Fruit fly (Drosophila melanogaster) whole organism, embryonic: ENCODE measurements around the gene Npc2f.

Experiments
- CG10147 ChIP-seq: fragments of 200-800 bp; sonication (Bioruptor generic); optimal IDR thresholded peaks from 2 replicates; lab custom pipeline; 2019; ENCODE audit warnings: missing biosample characterization, mild to moderate bottlenecking, missing genetic modification characterization, moderate library complexity
- CG10565 ChIP-seq: fragments of 200-800 bp; sonication (Bioruptor generic); optimal IDR thresholded peaks from 3 replicates; lab custom pipeline; 2016; ENCODE audit warnings: missing biosample characterization, mild to moderate bottlenecking, missing genetic modification characterization
- CG11695 ChIP-seq: fragments of 200-800 bp; sonication (Bioruptor generic); IDR thresholded peaks from 3 replicates; pipeline ENCODE4 v1.3.6; 2022; ENCODE audit warnings: missing biosample characterization, missing genetic modification characterization
- CG12744 ChIP-seq: fragments of 200-800 bp; sonication (Bioruptor generic); optimal IDR thresholded peaks from 2 replicates; lab custom pipeline; 2016; ENCODE audit warnings: missing biosample characterization, missing genetic modification characterization
- CG13424 ChIP-seq: fragments of 200-800 bp; sonication (Bioruptor generic); optimal IDR thresholded peaks from 2 replicates; lab custom pipeline; 2019; ENCODE audit warnings: missing biosample characterization, mild to moderate bottlenecking, missing genetic modification characterization, moderate library complexity
- CG14667 ChIP-seq: fragments of 200-800 bp; sonication (Bioruptor generic); IDR thresholded peaks from 2 replicates; pipeline ENCODE4 v1.3.6; 2022; ENCODE audit warnings: missing biosample characterization, missing genetic modification characterization
- CG14710 ChIP-seq: fragments of 200-800 bp; sonication (Bioruptor generic); optimal IDR thresholded peaks from 3 replicates; lab custom pipeline; 2019; ENCODE audit warnings: missing biosample characterization, mild to moderate bottlenecking, missing genetic modification characterization, moderate library complexity
- CG14860 ChIP-seq: fragments of 200-800 bp; sonication (Bioruptor generic); IDR thresholded peaks from 3 replicates; pipeline ENCODE4 v1.3.6; 2022; ENCODE audit warnings: missing biosample characterization, missing genetic modification characterization; ENCODE audit not compliant: partially characterized antibody
- CG16815 ChIP-seq: fragments of 200-800 bp; sonication (Bioruptor generic); optimal IDR thresholded peaks from 3 replicates; lab custom pipeline; 2017; ENCODE audit warnings: missing biosample characterization, mild to moderate bottlenecking, missing genetic modification characterization
- CG17361 ChIP-seq: fragments of 200-800 bp; sonication (Bioruptor generic); IDR thresholded peaks from 3 replicates; pipeline ENCODE4 v1.3.6; 2022; ENCODE audit warnings: missing biosample characterization, missing genetic modification characterization
- CG17612 ChIP-seq: fragments of 200-800 bp; sonication (Bioruptor generic); IDR thresholded peaks from 2 replicates; pipeline ENCODE4 v1.3.6; 2022; ENCODE audit warnings: missing biosample characterization, missing genetic modification characterization
- CG18476 ChIP-seq: fragments of 200-800 bp; sonication (Bioruptor generic); optimal IDR thresholded peaks from 2 replicates; lab custom pipeline; 2016; ENCODE audit warnings: missing biosample characterization, mild to moderate bottlenecking, missing genetic modification characterization
- CG34422 ChIP-seq: fragments of 200-800 bp; sonication (Bioruptor generic); IDR thresholded peaks from 3 replicates; pipeline ENCODE4 v1.3.6; 2022; ENCODE audit warnings: missing biosample characterization, missing genetic modification characterization
- CG4617 ChIP-seq: fragments of 200-800 bp; sonication (Bioruptor generic); optimal IDR thresholded peaks from 3 replicates; lab custom pipeline; 2016; ENCODE audit warnings: missing biosample characterization, missing genetic modification characterization, borderline replicate concordance
- CG6683 ChIP-seq: fragments of 200-800 bp; sonication (Bioruptor generic); optimal IDR thresholded peaks from 2 replicates; lab custom pipeline; 2017; ENCODE audit warnings: missing biosample characterization, mild to moderate bottlenecking, missing genetic modification characterization, missing genetic modification reagents
- CG6791 ChIP-seq: fragments of 200-800 bp; sonication (Bioruptor generic); IDR thresholded peaks from 3 replicates; pipeline ENCODE4 v1.3.6; 2022; ENCODE audit warnings: missing biosample characterization, missing genetic modification characterization; ENCODE audit not compliant: partially characterized antibody
- CG7556 ChIP-seq: fragments of 200-800 bp; sonication (Bioruptor generic); optimal IDR thresholded peaks from 2 replicates; lab custom pipeline; 2017; ENCODE audit warnings: missing biosample characterization, mild to moderate bottlenecking, missing genetic modification characterization
- Camta ChIP-seq: fragments of 200-800 bp; sonication (Bioruptor generic); optimal IDR thresholded peaks from 2 replicates; lab custom pipeline; 2016; ENCODE audit warnings: missing biosample characterization, missing genetic modification characterization
- D ChIP-seq, 2 experiments: fragments of 200-800 bp in 1 of 2; fragments of >200 bp in 1 of 2; sonication (Bioruptor generic) in 1 of 2; optimal IDR thresholded peaks; 2 replicates in 1 of 2; 3 replicates in 1 of 2; lab custom pipeline; 2017; ENCODE audit warnings: mild to moderate bottlenecking in 1 of 2, missing biosample characterization in 1 of 2, missing genetic modification characterization in 1 of 2, missing genetic modification reagents in 1 of 2
- Doc3 ChIP-seq: fragments of 200-800 bp; sonication (Bioruptor generic); IDR thresholded peaks from 3 replicates; pipeline ENCODE4 v1.3.6; 2022; ENCODE audit warnings: missing biosample characterization, missing genetic modification characterization; ENCODE audit not compliant: partially characterized antibody
- Drgx ChIP-seq: fragments of 200-800 bp; sonication (Bioruptor generic); IDR thresholded peaks from 2 replicates; pipeline ENCODE4 v1.3.6; 2022; ENCODE audit warnings: missing biosample characterization, missing genetic modification characterization
- ERR ChIP-seq: fragments of 200-800 bp; sonication (Bioruptor generic); optimal IDR thresholded peaks from 2 replicates; lab custom pipeline; 2016; ENCODE audit warnings: missing biosample characterization, missing genetic modification characterization
- Elba2 ChIP-seq: fragments of 200-800 bp; sonication (Bioruptor generic); optimal IDR thresholded peaks from 3 replicates; lab custom pipeline; 2016; ENCODE audit warnings: missing biosample characterization, missing genetic modification characterization
- HmgZ ChIP-seq: fragments of 200-800 bp; sonication (Bioruptor generic); optimal IDR thresholded peaks from 2 replicates; lab custom pipeline; 2018; ENCODE audit warnings: missing biosample characterization, mild to moderate bottlenecking, missing genetic modification characterization
- Hr3 ChIP-seq: fragments of 200-800 bp; sonication (Bioruptor generic); optimal IDR thresholded peaks from 3 replicates; lab custom pipeline; 2016; ENCODE audit warnings: missing biosample characterization, missing genetic modification characterization
- Mad ChIP-seq: fragments of 200-800 bp; sonication (Bioruptor generic); optimal IDR thresholded peaks from 2 replicates; lab custom pipeline; 2016; ENCODE audit warnings: missing biosample characterization, missing genetic modification characterization
- PHDP ChIP-seq: fragments of 200-800 bp; sonication (Bioruptor generic); optimal IDR thresholded peaks from 3 replicates; lab custom pipeline; 2018; ENCODE audit warnings: missing biosample characterization, mild to moderate bottlenecking, missing genetic modification characterization, moderate library complexity
- Poxn ChIP-seq: fragments of 200-800 bp; sonication (Bioruptor generic); IDR thresholded peaks from 2 replicates; pipeline ENCODE4 v1.3.6; 2022; ENCODE audit warnings: missing biosample characterization, missing genetic modification characterization
- Sry-δ ChIP-seq: fragments of 200-800 bp; sonication (Bioruptor generic); optimal IDR thresholded peaks from 2 replicates; lab custom pipeline; 2016; ENCODE audit warnings: missing biosample characterization, missing genetic modification characterization
- Vsx1 ChIP-seq: fragments of 200-800 bp; sonication (Bioruptor generic); optimal IDR thresholded peaks from 2 replicates; lab custom pipeline; 2017; ENCODE audit warnings: missing biosample characterization, mild to moderate bottlenecking, missing genetic modification characterization, missing genetic modification reagents
- abd-A ChIP-seq: fragments of 200-800 bp; sonication (Bioruptor generic); optimal IDR thresholded peaks from 3 replicates; lab custom pipeline; 2019; ENCODE audit warnings: missing biosample characterization, mild to moderate bottlenecking, missing genetic modification characterization, moderate library complexity
- bab2 ChIP-seq: fragments of 200-800 bp; sonication (Bioruptor generic); optimal IDR thresholded peaks from 2 replicates; lab custom pipeline; 2016; ENCODE audit warnings: missing biosample characterization, missing genetic modification characterization
- bsh ChIP-seq, 2 experiments: fragments of 200-800 bp; sonication (Bioruptor generic); optimal IDR thresholded peaks; 2 replicates each; lab custom pipeline; 2017 to 2018; ENCODE audit warnings: mild to moderate bottlenecking in 2 of 2, missing biosample characterization in 2 of 2, missing genetic modification characterization in 2 of 2, moderate library complexity in 1 of 2
- cg ChIP-seq: fragments of 200-800 bp; sonication (Bioruptor generic); optimal IDR thresholded peaks from 3 replicates; lab custom pipeline; 2019; ENCODE audit warnings: missing biosample characterization, mild to moderate bottlenecking, missing genetic modification characterization, moderate library complexity
- crol ChIP-seq: fragments of 200-800 bp; sonication (Bioruptor generic); IDR thresholded peaks from 2 replicates; pipeline ENCODE4 v1.3.6; 2022; ENCODE audit warnings: missing biosample characterization, missing genetic modification characterization
- dmrt99B ChIP-seq: fragments of 200-800 bp; sonication (Bioruptor generic); optimal IDR thresholded peaks from 2 replicates; lab custom pipeline; 2018; ENCODE audit warnings: missing biosample characterization, mild to moderate bottlenecking, missing genetic modification characterization, moderate library complexity
- gcm2 ChIP-seq: fragments of 200-800 bp; sonication (Bioruptor generic); optimal IDR thresholded peaks from 2 replicates; lab custom pipeline; 2016; ENCODE audit warnings: missing biosample characterization, missing genetic modification characterization
- grau ChIP-seq: fragments of 200-800 bp; optimal IDR thresholded peaks from 3 replicates; lab custom pipeline; 2019; ENCODE audit warnings: missing biosample characterization, mild to moderate bottlenecking, missing genetic modification characterization, moderate library complexity
- hkb ChIP-seq, 2 experiments: fragments of 200-800 bp in 1 of 2; fragments of >200 bp in 1 of 2; sonication (Bioruptor generic) in 1 of 2; IDR thresholded peaks in 1 of 2; optimal IDR thresholded peaks in 1 of 2; 2 replicates each; pipeline versions ENCODE4 v1.3.6 to Lab custom; 2017 to 2022; ENCODE audit warnings: missing biosample characterization in 1 of 2, missing genetic modification characterization in 1 of 2
- hth ChIP-seq: fragments of >200 bp; optimal IDR thresholded peaks from 2 replicates; lab custom pipeline; 2017; ENCODE audit warnings: inconsistent platforms
- lilli ChIP-seq: fragments of 200-800 bp; sonication (Bioruptor generic); optimal IDR thresholded peaks from 3 replicates; lab custom pipeline; 2016; ENCODE audit warnings: missing biosample characterization, missing genetic modification characterization
- lmd ChIP-seq: fragments of 200-800 bp; sonication (Bioruptor generic); IDR thresholded peaks from 2 replicates; pipeline ENCODE4 v1.3.6; 2022; ENCODE audit warnings: missing biosample characterization, missing genetic modification characterization
- nau ChIP-seq: fragments of 200-800 bp; sonication (Bioruptor generic); optimal IDR thresholded peaks from 3 replicates; lab custom pipeline; 2017; ENCODE audit warnings: missing biosample characterization, mild to moderate bottlenecking, missing genetic modification characterization, missing genetic modification reagents
- sqz ChIP-seq: fragments of 200-800 bp; sonication (Bioruptor generic); optimal IDR thresholded peaks from 3 replicates; lab custom pipeline; 2018; ENCODE audit warnings: missing biosample characterization, mild to moderate bottlenecking, missing genetic modification characterization
- tin ChIP-seq: fragments of 200-800 bp; sonication (Bioruptor generic); optimal IDR thresholded peaks from 3 replicates; lab custom pipeline; 2016; ENCODE audit warnings: missing biosample characterization, missing genetic modification characterization
- trh ChIP-seq: fragments of 200-800 bp; sonication (Bioruptor generic); optimal IDR thresholded peaks from 2 replicates; lab custom pipeline; 2016; ENCODE audit warnings: missing biosample characterization, missing genetic modification characterization
- tx ChIP-seq: fragments of 200-800 bp; sonication (Bioruptor generic); optimal IDR thresholded peaks from 2 replicates; lab custom pipeline; 2016; ENCODE audit warnings: missing biosample characterization, missing genetic modification characterization
- vfl ChIP-seq: fragments of 200-800 bp; sonication (Bioruptor generic); optimal IDR thresholded peaks from 2 replicates; lab custom pipeline; 2016; ENCODE audit warnings: missing biosample characterization, missing genetic modification characterization
- vnd ChIP-seq: fragments of 200-800 bp; sonication (Bioruptor generic); IDR thresholded peaks from 3 replicates; pipeline ENCODE4 v1.3.6; 2022; ENCODE audit warnings: missing biosample characterization, missing genetic modification characterization; ENCODE audit not compliant: partially characterized antibody

The Npc2f gene

DNA sequence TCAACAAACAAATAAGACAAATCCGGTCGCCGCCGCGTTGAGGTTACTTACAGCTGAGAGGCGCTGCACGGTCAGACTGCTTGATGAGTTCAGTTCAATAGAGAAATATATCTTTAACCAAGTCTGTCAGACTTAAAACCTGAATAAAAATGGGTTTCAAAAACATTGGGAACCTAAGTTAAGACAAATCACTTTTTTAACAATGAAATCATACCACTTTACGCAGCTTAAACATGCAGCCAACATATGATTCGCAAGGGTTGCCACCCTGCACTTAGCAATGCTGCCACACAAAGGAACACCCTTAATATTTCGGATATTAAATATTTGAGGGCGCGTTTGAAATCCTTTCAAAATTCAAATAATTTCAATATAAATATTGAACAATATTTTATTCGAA is 50.9 kb downstream of the Npc2f start, which contains the start of gene CG5515 (continued):
- TF ChIP-seq Hr3 (peak; percentile 80), nau (no peak), CG11695 (GFP tag; lab: Robert Waterston, UW) (peak; percentile 59; the same call in 2 of the 3 replicates), Poxn (GFP tag; lab: Robert Waterston, UW) (no peak), bab2 (peak; percentile 79), Sry-δ (GFP tag; lab: Kevin White, UChicago) (peak; percentile 54), cg (GFP tag; lab: Kevin White, UChicago) (no peak), CG6683 (peak; percentile 27), dmrt99B (tag; lab: Kevin White, UChicago) (no peak), grau (tag; lab: Kevin White, UChicago) (peak; percentile 77), CG10147 (GFP tag; lab: Kevin White, UChicago) (no peak), lmd (peak; percentile 87), CG34422 (GFP tag; lab: Robert Waterston, UW) (peak; percentile 86), CG17612 (GFP tag; lab: Robert Waterston, UW) (peak; percentile 27; the same call in 1 of the 2 replicates), CG4617 (GFP tag; lab: Kevin White, UChicago) (peak; percentile 85), crol (GFP tag; lab: Robert Waterston, UW) (no peak), tx (GFP tag; lab: Kevin White, UChicago) (peak; percentile 79), hkb (optimal IDR thresholded peaks at IDR 0.05; lab: Kevin White, UChicago) (peak; percentile 57), hkb (GFP tag; IDR thresholded peaks at IDR 0.05; lab: Robert Waterston, UW) (peak; percentile 66), CG17361 (GFP tag; lab: Robert Waterston, UW) (peak; percentile 65), Vsx1 (GFP tag; lab: Kevin White, UChicago) (no peak), Doc3 (GFP tag; lab: Robert Waterston, UW) (peak; percentile 58; the same call in 1 of the 3 replicates), sqz (no peak), CG18476 (peak; percentile 66), D (optimal IDR thresholded peaks at IDR 0.05; lab: Kevin White, UChicago) (no peak), D (GFP tag; optimal IDR thresholded peaks at IDR 0.05; lab: Kevin White, UChicago) (peak; percentile 30), ERR (GFP tag; lab: Kevin White, UChicago) (no peak), CG10565 (GFP tag; lab: Kevin White, UChicago) (no peak), tin (GFP tag; lab: Kevin White, UChicago) (peak; percentile 72), Mad (GFP tag; lab: Kevin White, UChicago) (peak; percentile 81), trh (GFP tag; lab: Kevin White, UChicago) (peak; percentile 61), Elba2 (no peak), HmgZ (tag; lab: Kevin White, UChicago) (peak; percentile 82), Drgx (GFP tag; lab: Robert Waterston, UW) (peak; percentile 75), CG14860 (GFP tag; lab: Robert Waterston, UW) (peak; percentile 80), bsh (GFP tag; optimal IDR thresholded peaks at IDR 0.05; lab: Kevin White, UChicago) (peak in 1 of 2 experiments; percentile 68), PHDP (peak; percentile 86), Camta (GFP tag; lab: Kevin White, UChicago) (no peak), CG13424 (tag; lab: Kevin White, UChicago) (peak; percentile 95), vnd (GFP tag; lab: Robert Waterston, UW) (peak; percentile 83), lilli (peak; percentile 88), CG16815 (GFP tag; lab: Kevin White, UChicago) (peak; percentile 69), abd-A (tag; lab: Kevin White, UChicago) (no peak), gcm2 (GFP tag; lab: Kevin White, UChicago) (peak; percentile 38), vfl (peak; percentile 47), CG12744 (GFP tag; lab: Kevin White, UChicago) (peak; percentile 50), CG7556 (peak; percentile 37), CG6791 (GFP tag; lab: Robert Waterston, UW) (peak; percentile 71; the same call in 2 of the 3 replicates), hth (lab: Kevin White, UChicago) (no peak), CG14710 (peak; percentile 84), CG14667 (no peak)
